Fruit fly (Drosophila melanogaster) whole organism, pupa: ENCODE data around the gene CG5122.

ENCODE experiments used
- Pif1B ChIP-seq: fragments of 200-800 bp; sonication (Bioruptor generic); optimal IDR thresholded peaks from 3 replicates; lab custom pipeline; 2016; ENCODE audit warnings: missing biosample characterization, missing genetic modification characterization
- Snoo ChIP-seq: fragments of 200-800 bp; sonication (Bioruptor generic); optimal IDR thresholded peaks from 3 replicates; lab custom pipeline; 2017; ENCODE audit warnings: missing biosample characterization, mild to moderate bottlenecking, missing genetic modification characterization, inconsistent platforms

- TF ChIP-seq Pif1B (GFP tag; lab: Kevin White, UChicago) (no peak), Snoo (no peak)
These were observed 43.7 kb upstream of the CG5122 start for dm6 chr2L:13086712-13087111.
